Fruit fly (Drosophila melanogaster) whole organism, embryonic: ENCODE data around the gene mahe.

Experiments used
- Antp ChIP-seq: fragments of 200-800 bp; sonication (Bioruptor generic); optimal IDR thresholded peaks from 3 replicates; lab custom pipeline; 2016; ENCODE audit warnings: missing biosample characterization, missing genetic modification characterization
- Asciz ChIP-seq: fragments of 200-800 bp; sonication (Bioruptor generic); optimal IDR thresholded peaks from 2 replicates; lab custom pipeline; 2017; ENCODE audit warnings: missing biosample characterization, mild to moderate bottlenecking, missing genetic modification characterization, missing genetic modification reagents
- CG11696 ChIP-seq: fragments of 200-800 bp; sonication (Bioruptor generic); IDR thresholded peaks from 2 replicates; pipeline ENCODE4 v1.3.6; 2022; ENCODE audit warnings: missing biosample characterization, missing genetic modification characterization
- CG12391 ChIP-seq: fragments of 200-800 bp; sonication (Bioruptor generic); optimal IDR thresholded peaks from 3 replicates; lab custom pipeline; 2018; ENCODE audit warnings: missing biosample characterization, mild to moderate bottlenecking, missing genetic modification characterization, moderate library complexity
- CG12769 ChIP-seq: fragments of 200-800 bp; sonication (Bioruptor generic); optimal IDR thresholded peaks from 2 replicates; lab custom pipeline; 2019; ENCODE audit warnings: missing biosample characterization, mild to moderate bottlenecking, missing genetic modification characterization, moderate library complexity
- CG13424 ChIP-seq: fragments of 200-800 bp; sonication (Bioruptor generic); optimal IDR thresholded peaks from 2 replicates; lab custom pipeline; 2019; ENCODE audit warnings: missing biosample characterization, mild to moderate bottlenecking, missing genetic modification characterization, moderate library complexity
- CG14014 ChIP-seq: fragments of 200-800 bp; sonication (Bioruptor generic); IDR thresholded peaks from 2 replicates; pipeline ENCODE4 v1.3.6; 2022; ENCODE audit warnings: missing biosample characterization, missing genetic modification characterization
- CG1602 ChIP-seq: fragments of 200-800 bp; sonication (Bioruptor generic); optimal IDR thresholded peaks from 3 replicates; lab custom pipeline; 2016; ENCODE audit warnings: missing biosample characterization, missing genetic modification characterization
- CG17385 ChIP-seq: fragments of 200-800 bp; sonication (Bioruptor generic); optimal IDR thresholded peaks from 3 replicates; lab custom pipeline; 2018; ENCODE audit warnings: missing biosample characterization, mild to moderate bottlenecking, missing genetic modification characterization
- CG18011 ChIP-seq: fragments of 200-800 bp; sonication (Bioruptor generic); optimal IDR thresholded peaks from 2 replicates; lab custom pipeline; 2017; ENCODE audit warnings: missing biosample characterization, missing genetic modification characterization, mild to moderate bottlenecking, moderate library complexity, missing genotype
- CG3407 ChIP-seq: fragments of 200-800 bp; sonication (Bioruptor generic); optimal IDR thresholded peaks from 2 replicates; lab custom pipeline; 2018; ENCODE audit warnings: missing biosample characterization, mild to moderate bottlenecking, missing genetic modification characterization
- CG3838 ChIP-seq: fragments of 200-800 bp; sonication (Bioruptor generic); optimal IDR thresholded peaks from 3 replicates; lab custom pipeline; 2016; ENCODE audit warnings: missing biosample characterization, missing genetic modification characterization
- CG4282 ChIP-seq: fragments of 200-800 bp; sonication (Bioruptor generic); optimal IDR thresholded peaks from 2 replicates; lab custom pipeline; 2016; ENCODE audit warnings: missing biosample characterization, missing genetic modification characterization
- CG6272 ChIP-seq: fragments of 200-800 bp; sonication (Bioruptor generic); IDR thresholded peaks from 2 replicates; pipeline ENCODE4 v1.3.6; 2022; ENCODE audit warnings: missing biosample characterization, missing genetic modification characterization
- CG6654 ChIP-seq: fragments of 200-800 bp; sonication (Bioruptor generic); optimal IDR thresholded peaks from 2 replicates; lab custom pipeline; 2017; ENCODE audit warnings: missing biosample characterization, mild to moderate bottlenecking, missing genetic modification characterization
- CG6813 ChIP-seq: fragments of 200-800 bp; sonication (Bioruptor generic); optimal IDR thresholded peaks from 2 replicates; lab custom pipeline; 2017; ENCODE audit warnings: missing biosample characterization, missing genetic modification characterization, mild to moderate bottlenecking, moderate library complexity, missing genetic modification reagents
- Chrac-16 ChIP-seq: fragments of 200-800 bp; sonication (Bioruptor generic); optimal IDR thresholded peaks from 3 replicates; lab custom pipeline; 2016; ENCODE audit warnings: missing biosample characterization, missing genetic modification characterization
- Deaf1 ChIP-seq: fragments of 200-800 bp; optimal IDR thresholded peaks from 3 replicates; lab custom pipeline; 2019; ENCODE audit warnings: missing biosample characterization, mild to moderate bottlenecking, missing genetic modification characterization, moderate library complexity
- Dip3 ChIP-seq: fragments of 200-800 bp; sonication (Bioruptor generic); optimal IDR thresholded peaks from 3 replicates; lab custom pipeline; 2016; ENCODE audit warnings: missing biosample characterization, missing genetic modification characterization
- Dll ChIP-seq: fragments of 200-800 bp; sonication (Bioruptor generic); IDR thresholded peaks from 4 replicates; pipeline ENCODE4 v1.3.6; 2022; ENCODE audit warnings: missing biosample characterization, missing genetic modification characterization; ENCODE audit not compliant: partially characterized antibody
- Doc3 ChIP-seq: fragments of 200-800 bp; sonication (Bioruptor generic); IDR thresholded peaks from 3 replicates; pipeline ENCODE4 v1.3.6; 2022; ENCODE audit warnings: missing biosample characterization, missing genetic modification characterization; ENCODE audit not compliant: partially characterized antibody
- HLHmδ ChIP-seq: fragments of 200-800 bp; sonication (Bioruptor generic); optimal IDR thresholded peaks from 2 replicates; lab custom pipeline; 2018; ENCODE audit warnings: missing biosample characterization, mild to moderate bottlenecking, missing genetic modification characterization, moderate library complexity
- MTF-1 ChIP-seq: fragments of 200-800 bp; sonication (Bioruptor generic); optimal IDR thresholded peaks from 2 replicates; lab custom pipeline; 2018; ENCODE audit warnings: missing biosample characterization, mild to moderate bottlenecking, missing genetic modification characterization, borderline replicate concordance
- Med ChIP-seq: fragments of 200-800 bp; sonication (Bioruptor generic); peaks from one replicate; lab custom pipeline; 2016; ENCODE audit warnings: missing biosample characterization, missing genetic modification characterization, mild to moderate bottlenecking, inconsistent platforms, moderate library complexity
- Oli ChIP-seq: fragments of 200-800 bp; sonication (Bioruptor generic); optimal IDR thresholded peaks from 2 replicates; lab custom pipeline; 2018; ENCODE audit warnings: missing biosample characterization, mild to moderate bottlenecking, missing genetic modification characterization, moderate library complexity
- Sry-β ChIP-seq: fragments of 200-800 bp; sonication (Bioruptor generic); optimal IDR thresholded peaks from 2 replicates; lab custom pipeline; 2018; ENCODE audit warnings: missing biosample characterization, mild to moderate bottlenecking, missing genetic modification characterization, moderate library complexity
- Trl ChIP-seq, 3 experiments: fragments of >200 bp in 2 of 3; fragments of 200-800 bp in 1 of 3; sonication (Bioruptor generic) in 1 of 3; optimal IDR thresholded peaks; 2 replicates in 1 of 3; 3 replicates in 2 of 3; lab custom pipeline; 2016 to 2017; ENCODE audit warnings: missing biosample characterization in 1 of 3, missing genetic modification characterization in 1 of 3
- ab ChIP-seq: fragments of 200-800 bp; sonication (Bioruptor generic); optimal IDR thresholded peaks from 2 replicates; lab custom pipeline; 2016; ENCODE audit warnings: missing biosample characterization, missing genetic modification characterization
- ara ChIP-seq: fragments of 200-800 bp; sonication (Bioruptor generic); IDR thresholded peaks from 2 replicates; pipeline ENCODE4 v1.3.6; 2022; ENCODE audit warnings: missing biosample characterization, missing genetic modification characterization
- cad ChIP-seq: fragments of >200 bp; optimal IDR thresholded peaks from 2 replicates; lab custom pipeline; 2017; ENCODE audit warnings: missing biosample characterization, missing genetic modification characterization
- crc ChIP-seq: fragments of 200-800 bp; sonication (Bioruptor generic); optimal IDR thresholded peaks from 2 replicates; lab custom pipeline; 2016; ENCODE audit warnings: missing biosample characterization, missing genetic modification characterization
- cwo ChIP-seq: fragments of 200-800 bp; sonication (Bioruptor generic); optimal IDR thresholded peaks from 3 replicates; lab custom pipeline; 2017; ENCODE audit warnings: missing biosample characterization, missing genetic modification characterization, mild to moderate bottlenecking, moderate library complexity, missing genetic modification reagents
- esg ChIP-seq: fragments of 200-800 bp; sonication (Bioruptor generic); conservative IDR thresholded peaks from 2 replicates; pipeline ENCODE4 v1.3.6; 2022; ENCODE audit warnings: missing biosample characterization, missing genetic modification characterization
- eve ChIP-seq, 2 experiments: fragments of >200 bp; optimal IDR thresholded peaks; 2 replicates each; lab custom pipeline; 2017; ENCODE audit warnings: missing biosample characterization in 2 of 2, missing genetic modification characterization in 2 of 2
- gce ChIP-seq: fragments of 200-800 bp; sonication (Bioruptor generic); IDR thresholded peaks from 3 replicates; pipeline ENCODE4 v1.3.6; 2022; ENCODE audit warnings: missing biosample characterization, missing genetic modification characterization
- ken ChIP-seq: fragments of 200-800 bp; sonication (Bioruptor generic); IDR thresholded peaks from 3 replicates; pipeline ENCODE4 v1.3.6; 2022; ENCODE audit warnings: missing biosample characterization, missing genetic modification characterization
- knrl ChIP-seq: fragments of 200-800 bp; sonication (Bioruptor generic); IDR thresholded peaks from 3 replicates; pipeline ENCODE4 v1.3.6; 2022; ENCODE audit warnings: missing biosample characterization, missing genetic modification characterization; ENCODE audit not compliant: partially characterized antibody
- maf-S ChIP-seq: fragments of 200-800 bp; sonication (Bioruptor generic); optimal IDR thresholded peaks from 2 replicates; lab custom pipeline; 2016; ENCODE audit warnings: missing biosample characterization, missing genetic modification characterization
- mirr ChIP-seq: fragments of 200-800 bp; sonication (Bioruptor generic); optimal IDR thresholded peaks from 3 replicates; lab custom pipeline; 2018; ENCODE audit warnings: missing biosample characterization, mild to moderate bottlenecking, missing genetic modification characterization
- nerfin-2 ChIP-seq: fragments of 200-800 bp; sonication (Bioruptor generic); IDR thresholded peaks from 2 replicates; pipeline ENCODE4 v1.3.6; 2022; ENCODE audit warnings: missing biosample characterization, missing genetic modification characterization; ENCODE audit not compliant: partially characterized antibody
- onecut ChIP-seq: fragments of 200-800 bp; sonication (Bioruptor generic); IDR thresholded peaks from 2 replicates; pipeline ENCODE4 v1.3.6; 2022; ENCODE audit warnings: missing biosample characterization, missing genetic modification characterization
- psq ChIP-seq: fragments of 200-800 bp; sonication (Bioruptor generic); optimal IDR thresholded peaks from 2 replicates; lab custom pipeline; 2017; ENCODE audit warnings: missing biosample characterization, missing genetic modification characterization
- ro ChIP-seq: fragments of 200-800 bp; sonication (Bioruptor generic); IDR thresholded peaks from 2 replicates; pipeline ENCODE4 v1.3.6; 2022; ENCODE audit warnings: missing biosample characterization, missing genetic modification characterization
- salm ChIP-seq: fragments of 200-800 bp; sonication (Bioruptor generic); optimal IDR thresholded peaks from 2 replicates; lab custom pipeline; 2018; ENCODE audit warnings: missing biosample characterization, mild to moderate bottlenecking, missing genetic modification characterization
- sens ChIP-seq: fragments of 200-800 bp; sonication (Bioruptor generic); peaks from one replicate; lab custom pipeline; 2016; ENCODE audit warnings: missing biosample characterization, missing genetic modification characterization
- sima ChIP-seq: fragments of 200-800 bp; sonication (Bioruptor generic); optimal IDR thresholded peaks from 2 replicates; lab custom pipeline; 2016; ENCODE audit warnings: missing biosample characterization, missing genetic modification characterization
- trh ChIP-seq: fragments of 200-800 bp; sonication (Bioruptor generic); optimal IDR thresholded peaks from 2 replicates; lab custom pipeline; 2016; ENCODE audit warnings: missing biosample characterization, missing genetic modification characterization

Gene mahe

dm6 chrX:7937588-7938481, 6.7 kb upstream of the mahe start (continued):
- 0 out of 3 replicates have a peak, but pooled peaks have one; percentile 43 for TF ChIP-seq gce
- peak; percentile 92 for TF ChIP-seq Med
- peak; percentile 57 for TF ChIP-seq crc
- TF ChIP-seq CG4282: peak; percentile 80
- TF ChIP-seq nerfin-2 (GFP tag; lab: Robert Waterston, UW): no peak
- TF ChIP-seq CG17385 (GFP tag; lab: Kevin White, UChicago): peak; percentile 73
- peak; percentile 57 for TF ChIP-seq maf-S (GFP tag; lab: Kevin White, UChicago)
- TF ChIP-seq trh (GFP tag; lab: Kevin White, UChicago): peak; percentile 28
- TF ChIP-seq mirr: no peak
- peak; percentile 87 for TF ChIP-seq CG13424 (tag; lab: Kevin White, UChicago)
- TF ChIP-seq Dip3 (GFP tag; lab: Kevin White, UChicago): peak; percentile 55
- TF ChIP-seq CG3407 (GFP tag; lab: Kevin White, UChicago): peak; percentile 76
- peak; percentile 52; the same call in 1 of the 2 replicates for TF ChIP-seq CG14014 (GFP tag; lab: Robert Waterston, UW)
- no peak for TF ChIP-seq cad (GFP tag; lab: Kevin White, UChicago)
- peak; percentile 68 for TF ChIP-seq Asciz (GFP tag; lab: Kevin White, UChicago)
- peak; percentile 98 for TF ChIP-seq sens (GFP tag; lab: Kevin White, UChicago)
- TF ChIP-seq esg (GFP tag; lab: Robert Waterston, UW): peak; percentile 76
- TF ChIP-seq ara (GFP tag; lab: Robert Waterston, UW): peak; percentile 47; the same call in 1 of the 2 replicates
- no peak for TF ChIP-seq MTF-1
- peak; percentile 45 for TF ChIP-seq salm (tag; lab: Kevin White, UChicago)
- peak; percentile 35 for TF ChIP-seq psq (GFP tag; lab: Kevin White, UChicago)
- peak in 1 of 2 experiments; percentile 61 for TF ChIP-seq Trl (optimal IDR thresholded peaks at IDR 0.05; lab: Kevin White, UChicago)
- peak; percentile 76 for TF ChIP-seq Trl (GFP tag; optimal IDR thresholded peaks at IDR 0.05; lab: Kevin White, UChicago)
- TF ChIP-seq CG6813 (GFP tag; lab: Kevin White, UChicago): peak; percentile 64
- TF ChIP-seq CG6654: peak; percentile 67
- no peak for TF ChIP-seq Doc3 (GFP tag; lab: Robert Waterston, UW)
- TF ChIP-seq onecut (GFP tag; lab: Robert Waterston, UW): peak; percentile 71
- peak; percentile 47 for TF ChIP-seq Sry-β (GFP tag; lab: Kevin White, UChicago)
- peak; percentile 47; the same call in 1 of the 2 replicates for TF ChIP-seq CG6272 (GFP tag; lab: Robert Waterston, UW)
- peak; percentile 73 for TF ChIP-seq CG1602 (GFP tag; lab: Kevin White, UChicago)
- peak; percentile 58 for TF ChIP-seq cwo (GFP tag; lab: Kevin White, UChicago)
- TF ChIP-seq ab (GFP tag; lab: Kevin White, UChicago): peak; percentile 59
- TF ChIP-seq CG11696 (GFP tag; lab: Robert Waterston, UW): 0 out of 2 replicates have a peak, but pooled peaks have one; percentile 29
- TF ChIP-seq ro: peak; percentile 65
- TF ChIP-seq Deaf1 (tag; lab: Kevin White, UChicago): peak; percentile 27
- 0 out of 4 replicates have a peak, but pooled peaks have one; percentile 30 for TF ChIP-seq Dll
- no peak for TF ChIP-seq CG12769 (tag; lab: Kevin White, UChicago)
- TF ChIP-seq ken (GFP tag; lab: Robert Waterston, UW): peak; percentile 66; the same call in 2 of the 3 replicates
- TF ChIP-seq eve (GFP tag; optimal IDR thresholded peaks at IDR 0.05; lab: Kevin White, UChicago): peak in 1 of 2 experiments; percentile 46
- peak; percentile 3 for TF ChIP-seq HLHmδ
- TF ChIP-seq CG18011 (GFP tag; lab: Kevin White, UChicago): peak; percentile 16
- peak; percentile 82 for TF ChIP-seq Chrac-16
- no peak for TF ChIP-seq sima (GFP tag; lab: Kevin White, UChicago)
- TF ChIP-seq CG12391 (tag; lab: Kevin White, UChicago): peak; percentile 83
- TF ChIP-seq Antp: peak; percentile 79
- no peak for TF ChIP-seq knrl (GFP tag; lab: Robert Waterston, UW)
- TF ChIP-seq CG3838: peak; percentile 34
- peak; percentile 90 for TF ChIP-seq Oli
